Worm (Caenorhabditis elegans) whole organism, late embryonic: ENCODE results near the gene gln-3.

Experiments used
- C38D4.7 ChIP-seq: fragments of 200-800 bp; sonication (Bioruptor generic); optimal IDR thresholded peaks from 2 replicates; lab custom pipeline; 2018; ENCODE audit warnings: mild to moderate bottlenecking, missing genetic modification characterization, moderate library complexity, missing compliant biosample characterization
- T23F11.4 ChIP-seq: fragments of 200-800 bp; sonication (Bioruptor generic); optimal IDR thresholded peaks from 2 replicates; lab custom pipeline; 2018; ENCODE audit warnings: mild to moderate bottlenecking, missing genetic modification characterization, missing compliant biosample characterization
- Y22D7AL.16 ChIP-seq: sonication (generic microtip); optimal IDR thresholded peaks from 2 replicates; lab custom pipeline; 2016; ENCODE audit warnings: missing genetic modification characterization, missing compliant biosample characterization
- ama-1 ChIP-seq: fragments of 150-350 bp; optimal IDR thresholded peaks from 2 replicates; lab custom pipeline; 2014
- ceh-18 ChIP-seq: sonication (generic microtip); optimal IDR thresholded peaks from 2 replicates; lab custom pipeline; 2016; ENCODE audit warnings: missing genetic modification characterization, missing compliant biosample characterization
- ceh-22 ChIP-seq: sonication (generic microtip); optimal IDR thresholded peaks from 2 replicates; lab custom pipeline; 2017; ENCODE audit warnings: missing biosample characterization, missing genetic modification characterization
- ceh-31 ChIP-seq: sonication (generic microtip); optimal IDR thresholded peaks from 2 replicates; lab custom pipeline; 2016; ENCODE audit warnings: missing genetic modification characterization, missing compliant biosample characterization
- ceh-34 ChIP-seq: sonication (generic microtip); optimal IDR thresholded peaks from 2 replicates; lab custom pipeline; 2016; ENCODE audit warnings: mild to moderate bottlenecking, missing genetic modification characterization, missing compliant biosample characterization
- ceh-45 ChIP-seq: fragments of 200-800 bp; sonication (Bioruptor generic); IDR thresholded peaks from 2 replicates; pipeline ENCODE4 v1.3.6; 2022; ENCODE audit warnings: missing genetic modification reagents, missing genetic modification characterization, missing compliant biosample characterization
- ceh-9 ChIP-seq: sonication (generic microtip); optimal IDR thresholded peaks from 2 replicates; lab custom pipeline; 2016; ENCODE audit warnings: mild to moderate bottlenecking, missing genetic modification characterization, inconsistent platforms, missing compliant biosample characterization
- dmd-4 ChIP-seq: sonication (generic microtip); optimal IDR thresholded peaks from 2 replicates; lab custom pipeline; 2016; ENCODE audit warnings: borderline replicate concordance, missing genetic modification characterization, missing compliant biosample characterization
- fax-1 ChIP-seq: sonication (generic microtip); optimal IDR thresholded peaks from 2 replicates; lab custom pipeline; 2016; ENCODE audit warnings: missing genotype, missing genetic modification characterization, missing compliant biosample characterization
- fkh-6 ChIP-seq: sonication (generic microtip); optimal IDR thresholded peaks from 2 replicates; lab custom pipeline; 2016; ENCODE audit warnings: missing genetic modification characterization, missing compliant biosample characterization
- hlh-13 ChIP-seq: fragments of 200-800 bp; sonication (Bioruptor generic); optimal IDR thresholded peaks from 2 replicates; lab custom pipeline; 2018; ENCODE audit warnings: mild to moderate bottlenecking, missing genetic modification characterization, missing compliant biosample characterization
- hlh-30 ChIP-seq: sonication (generic microtip); optimal IDR thresholded peaks from 2 replicates; lab custom pipeline; 2017; ENCODE audit warnings: antibody characterized with exemption, missing genetic modification characterization, missing compliant biosample characterization; ENCODE audit not compliant: insufficient read depth
- hlh-6 ChIP-seq: sonication (generic microtip); optimal IDR thresholded peaks from 2 replicates; lab custom pipeline; 2016; ENCODE audit warnings: missing genotype, missing genetic modification characterization, missing compliant biosample characterization
- nfya-1 ChIP-seq: sonication (generic microtip); optimal IDR thresholded peaks from 2 replicates; lab custom pipeline; 2017; ENCODE audit warnings: missing genetic modification characterization, mild to moderate bottlenecking, missing compliant biosample characterization, antibody characterized with exemption, moderate library complexity
- nhr-11 ChIP-seq: fragments of 150-350 bp; optimal IDR thresholded peaks from 2 replicates; lab custom pipeline; 2014; ENCODE audit warnings: missing biosample characterization, missing genetic modification characterization
- nhr-232 ChIP-seq: sonication (generic microtip); optimal IDR thresholded peaks from 2 replicates; lab custom pipeline; 2016; ENCODE audit warnings: missing genetic modification characterization, missing compliant biosample characterization
- odd-2 ChIP-seq: sonication (generic microtip); optimal IDR thresholded peaks from 2 replicates; lab custom pipeline; 2017; ENCODE audit warnings: antibody characterized with exemption, mild to moderate bottlenecking, missing genetic modification characterization, missing compliant biosample characterization
- pag-3 ChIP-seq: sonication (generic microtip); optimal IDR thresholded peaks from 2 replicates; lab custom pipeline; 2016; ENCODE audit warnings: missing compliant biosample characterization, missing genetic modification characterization, borderline replicate concordance
- pax-1 ChIP-seq: fragments of 150-350 bp; optimal IDR thresholded peaks from 2 replicates; lab custom pipeline; 2014; ENCODE audit warnings: missing biosample characterization, missing genetic modification characterization
- pha-4 ChIP-seq: fragments of 150-350 bp; optimal IDR thresholded peaks from 2 replicates; lab custom pipeline; 2018; ENCODE audit warnings: missing biosample characterization, missing genetic modification reagents, missing genetic modification characterization
- pqm-1 ChIP-seq: sonication (generic microtip); optimal IDR thresholded peaks from 2 replicates; lab custom pipeline; 2016; ENCODE audit warnings: missing genetic modification characterization, missing compliant biosample characterization
- pros-1 ChIP-seq: fragments of 150-350 bp; optimal IDR thresholded peaks from 2 replicates; lab custom pipeline; 2014; ENCODE audit warnings: missing biosample characterization, missing genetic modification reagents, missing genetic modification characterization
- ref-2 ChIP-seq: sonication (generic microtip); optimal IDR thresholded peaks from 2 replicates; lab custom pipeline; 2016; ENCODE audit warnings: missing genetic modification characterization, missing compliant biosample characterization
- rnt-1 ChIP-seq: sonication (generic microtip); optimal IDR thresholded peaks from 2 replicates; lab custom pipeline; 2016; ENCODE audit warnings: missing genetic modification characterization, missing compliant biosample characterization
- sdc-2 ChIP-seq: sonication (generic microtip); optimal IDR thresholded peaks from 2 replicates; lab custom pipeline; 2016; ENCODE audit warnings: missing genotype, missing genetic modification characterization, missing compliant biosample characterization
- sox-2 ChIP-seq: fragments of 200-800 bp; sonication (Bioruptor generic); IDR thresholded peaks from 2 replicates; pipeline ENCODE4 v1.3.6; 2022; ENCODE audit warnings: missing genetic modification reagents, missing genetic modification characterization, missing compliant biosample characterization
- sox-4 ChIP-seq: sonication (generic microtip); optimal IDR thresholded peaks from 2 replicates; lab custom pipeline; 2017; ENCODE audit warnings: mild to moderate bottlenecking, missing genetic modification characterization, inconsistent platforms, missing compliant biosample characterization
- tbx-2 ChIP-seq: sonication (generic microtip); optimal IDR thresholded peaks from 2 replicates; lab custom pipeline; 2016; ENCODE audit warnings: missing genetic modification characterization, missing compliant biosample characterization
- ttx-3 ChIP-seq: sonication (generic microtip); optimal IDR thresholded peaks from 2 replicates; lab custom pipeline; 2016; ENCODE audit warnings: missing genetic modification reagents, missing genetic modification characterization, missing compliant biosample characterization
- unc-42 ChIP-seq: sonication (generic microtip); optimal IDR thresholded peaks from 2 replicates; lab custom pipeline; 2016; ENCODE audit warnings: missing genotype, missing genetic modification characterization, missing compliant biosample characterization
- unc-55 ChIP-seq: sonication (generic microtip); optimal IDR thresholded peaks from 2 replicates; lab custom pipeline; 2017; ENCODE audit warnings: missing biosample characterization, missing genetic modification reagents, missing genetic modification characterization
- unc-86 ChIP-seq: sonication (generic microtip); optimal IDR thresholded peaks from 2 replicates; lab custom pipeline; 2016; ENCODE audit warnings: missing genetic modification characterization, missing compliant biosample characterization

Gene gln-3

DNA sequence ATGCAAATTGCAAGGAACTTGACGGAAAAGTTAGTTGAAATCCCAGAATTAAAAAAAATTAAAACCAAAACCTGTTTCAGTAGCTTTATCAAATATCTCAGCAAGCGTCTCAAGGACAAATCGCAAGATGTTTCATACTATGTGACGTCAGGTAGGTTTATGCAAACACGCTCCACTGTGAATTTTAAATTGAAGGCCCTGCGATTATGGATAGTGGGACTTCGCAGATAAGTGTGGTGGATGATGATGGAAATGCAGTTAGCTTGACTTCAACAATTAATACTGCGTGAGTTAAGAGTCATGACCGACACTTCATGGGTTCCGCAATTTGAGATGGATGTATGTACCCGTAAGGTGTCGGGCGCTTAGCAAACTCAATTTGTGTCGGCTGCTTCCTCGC, 29.4 kb upstream of the gln-3 start:
- no peak for TF ChIP-seq tbx-2 (tag; lab: Kevin White, UChicago)
- TF ChIP-seq odd-2, result no peak
- TF ChIP-seq pax-1 (tag; lab: Kevin White, UChicago), result no peak
- no peak for TF ChIP-seq dmd-4
- no peak for TF ChIP-seq T23F11.4 (GFP tag; lab: Kevin White, UChicago)
- TF ChIP-seq hlh-30, result no peak
- no peak for TF ChIP-seq fax-1 (tag; lab: Kevin White, UChicago)
- no peak for TF ChIP-seq sox-2
- TF ChIP-seq ceh-22 (tag; lab: Kevin White, UChicago), result no peak
- no peak for TF ChIP-seq ceh-45 (GFP tag; lab: Robert Waterston, UW)
- TF ChIP-seq pqm-1 (tag; lab: Kevin White, UChicago), result no peak

- TF ChIP-seq unc-42 (tag; lab: Kevin White, UChicago) (no peak), nfya-1 (tag; lab: Kevin White, UChicago) (no peak), ama-1 (lab: Kevin White, UChicago) (no peak), pros-1 (tag; lab: Kevin White, UChicago) (no peak), nhr-11 (no peak), T23F11.4 (GFP tag; lab: Kevin White, UChicago) (no peak)
Measured at ce11 chrIV:16196717-16197116, 26.2 kb upstream of the gln-3 start, which contains the start of gene Y7A9A.1. TSS of gene Y7A9A.1 (plus strand) at chrIV:16197017.

DNA sequence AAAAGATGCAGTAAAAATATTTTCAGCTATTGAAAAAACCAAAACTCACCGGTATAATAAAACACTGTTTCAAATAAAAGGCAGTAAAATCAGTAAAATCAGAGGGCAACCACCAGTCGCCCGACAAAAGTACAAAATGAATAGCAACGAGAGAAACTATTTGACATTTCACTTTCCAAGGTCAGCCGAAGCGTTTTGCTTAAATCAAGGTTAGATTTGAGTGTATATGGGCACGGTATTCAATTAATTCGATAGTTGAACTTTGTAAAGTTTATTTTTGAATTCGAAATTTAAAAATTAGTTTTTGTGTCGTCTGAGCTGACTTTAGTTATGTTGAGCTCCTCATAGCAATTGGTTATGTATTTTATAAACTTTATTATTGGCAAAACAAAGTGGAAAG, 22.3 kb upstream of the gln-3 start:
- TF ChIP-seq sdc-2 (tag; lab: Kevin White, UChicago) (no peak), hlh-30 (no peak), nhr-232 (tag; lab: Kevin White, UChicago) (no peak), ceh-9 (tag; lab: Kevin White, UChicago) (no peak), ttx-3 (tag; lab: Kevin White, UChicago) (no peak), ceh-34 (no peak), Y22D7AL.16 (tag; lab: Kevin White, UChicago) (no peak), dmd-4 (no peak), ref-2 (tag; lab: Kevin White, UChicago) (no peak)

DNA sequence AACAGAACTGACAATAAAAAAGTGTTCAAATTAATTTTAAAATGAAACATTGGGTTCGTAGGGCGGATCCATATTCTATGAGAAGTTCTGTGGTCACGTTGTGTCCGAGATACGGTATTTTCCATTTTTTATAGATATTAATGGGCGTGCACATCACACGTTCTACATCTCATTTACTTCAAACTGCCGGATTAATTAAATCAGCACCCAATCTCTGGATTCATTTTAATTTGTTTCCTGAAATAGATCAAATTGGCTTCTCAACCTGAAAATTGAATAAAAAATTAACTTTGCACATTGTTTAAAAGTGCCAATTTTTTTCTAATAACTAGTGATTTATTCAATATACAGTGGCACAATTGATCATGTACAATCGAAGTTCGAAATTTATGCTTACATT, 21.1 kb upstream of the gln-3 start:
- TF ChIP-seq pha-4 (tag; lab: Kevin White, UChicago) (no peak), hlh-13 (GFP tag; lab: Kevin White, UChicago) (no peak), unc-86 (tag; lab: Kevin White, UChicago) (no peak), hlh-6 (tag; lab: Kevin White, UChicago) (no peak), pag-3 (tag; lab: Kevin White, UChicago) (no peak), fax-1 (tag; lab: Kevin White, UChicago) (no peak), rnt-1 (tag; lab: Kevin White, UChicago) (no peak), sox-4 (no peak), nhr-232 (tag; lab: Kevin White, UChicago) (no peak), ceh-31 (tag; lab: Kevin White, UChicago) (no peak), pros-1 (tag; lab: Kevin White, UChicago) (no peak), ceh-18 (tag; lab: Kevin White, UChicago) (no peak), unc-55 (no peak)

- TF ChIP-seq unc-86 (tag; lab: Kevin White, UChicago) (no peak), odd-2 (no peak), pros-1 (tag; lab: Kevin White, UChicago) (no peak), nhr-11 (no peak), fkh-6 (tag; lab: Kevin White, UChicago) (no peak), rnt-1 (tag; lab: Kevin White, UChicago) (no peak), C38D4.7 (GFP tag; lab: Kevin White, UChicago) (no peak), pqm-1 (tag; lab: Kevin White, UChicago) (no peak), nfya-1 (tag; lab: Kevin White, UChicago) (no peak)
- TF ChIP-seq, all 69 proteins: peak for 0
Measured at ce11 chrIV:16186008-16186407, 15.5 kb upstream of the gln-3 start.
